Fruit fly (Drosophila melanogaster) whole organism, embryonic: Measurements from ENCODE around the gene scat.

Source experiments
- Antp ChIP-seq: fragments of 200-800 bp; sonication (Bioruptor generic); optimal IDR thresholded peaks from 3 replicates; lab custom pipeline; 2016; ENCODE audit warnings: missing biosample characterization, missing genetic modification characterization
- CG11247 ChIP-seq: fragments of 200-800 bp; sonication (Bioruptor generic); IDR thresholded peaks from 2 replicates; pipeline ENCODE4 v1.3.6; 2022; ENCODE audit warnings: missing biosample characterization, missing genetic modification characterization
- CG14050 ChIP-seq: fragments of 200-800 bp; sonication (Bioruptor generic); IDR thresholded peaks from 3 replicates; pipeline ENCODE4 v1.3.6; 2022; ENCODE audit warnings: missing biosample characterization, missing genetic modification characterization
- CG16815 ChIP-seq: fragments of 200-800 bp; sonication (Bioruptor generic); optimal IDR thresholded peaks from 3 replicates; lab custom pipeline; 2017; ENCODE audit warnings: missing biosample characterization, mild to moderate bottlenecking, missing genetic modification characterization
- CG17802 ChIP-seq: fragments of 200-800 bp; sonication (Bioruptor generic); optimal IDR thresholded peaks from 2 replicates; lab custom pipeline; 2018; ENCODE audit warnings: missing biosample characterization, mild to moderate bottlenecking, missing genetic modification characterization, moderate library complexity
- CG17829 ChIP-seq: fragments of 200-800 bp; optimal IDR thresholded peaks from 2 replicates; lab custom pipeline; 2019; ENCODE audit warnings: missing biosample characterization, mild to moderate bottlenecking, missing genetic modification characterization, moderate library complexity
- CG3065 ChIP-seq: fragments of 200-800 bp; sonication (Bioruptor generic); optimal IDR thresholded peaks from 2 replicates; lab custom pipeline; 2016; ENCODE audit warnings: missing biosample characterization, missing genetic modification characterization
- CG31224 ChIP-seq: fragments of 200-800 bp; sonication (Bioruptor generic); IDR thresholded peaks from 2 replicates; pipeline ENCODE4 v1.3.6; 2022; ENCODE audit warnings: missing biosample characterization, missing genetic modification characterization
- CG32767 ChIP-seq: fragments of 200-800 bp; sonication (Bioruptor generic); IDR thresholded peaks from 2 replicates; pipeline ENCODE4 v1.3.6; 2022; ENCODE audit warnings: missing biosample characterization, missing genetic modification characterization
- CG34224 ChIP-seq: fragments of 200-800 bp; sonication (Bioruptor generic); IDR thresholded peaks from 3 replicates; pipeline ENCODE4 v1.3.6; 2022; ENCODE audit warnings: missing biosample characterization, missing genetic modification characterization; ENCODE audit not compliant: partially characterized antibody
- CG3847 ChIP-seq: fragments of 200-800 bp; sonication (Bioruptor generic); IDR thresholded peaks from 2 replicates; pipeline ENCODE4 v1.3.6; 2022; ENCODE audit warnings: missing biosample characterization, missing genetic modification characterization
- CG3995 ChIP-seq: fragments of 200-800 bp; sonication (Bioruptor generic); optimal IDR thresholded peaks from 3 replicates; lab custom pipeline; 2016; ENCODE audit warnings: missing biosample characterization, missing genetic modification characterization
- CG4424 ChIP-seq: fragments of 200-800 bp; sonication (Bioruptor generic); optimal IDR thresholded peaks from 3 replicates; lab custom pipeline; 2016; ENCODE audit warnings: missing biosample characterization, missing genetic modification characterization
- CG6765 ChIP-seq: fragments of 200-800 bp; sonication (Bioruptor generic); optimal IDR thresholded peaks from 3 replicates; lab custom pipeline; 2017; ENCODE audit warnings: missing biosample characterization, mild to moderate bottlenecking, missing genetic modification characterization
- CG6854 ChIP-seq: fragments of 200-800 bp; sonication (Bioruptor generic); optimal IDR thresholded peaks from 3 replicates; lab custom pipeline; 2017; ENCODE audit warnings: missing biosample characterization, mild to moderate bottlenecking, missing genetic modification characterization
- CG7928 ChIP-seq: fragments of 200-800 bp; sonication (Bioruptor generic); optimal IDR thresholded peaks from 2 replicates; lab custom pipeline; 2017; ENCODE audit warnings: missing biosample characterization, mild to moderate bottlenecking, missing genetic modification characterization
- CG9609 ChIP-seq: fragments of 200-800 bp; sonication (Bioruptor generic); optimal IDR thresholded peaks from 3 replicates; lab custom pipeline; 2016; ENCODE audit warnings: missing biosample characterization, missing genetic modification characterization
- Dad ChIP-seq: fragments of 200-800 bp; sonication (Bioruptor generic); optimal IDR thresholded peaks from 3 replicates; lab custom pipeline; 2016; ENCODE audit warnings: missing biosample characterization, missing genetic modification characterization
- Dp ChIP-seq: fragments of 200-800 bp; sonication (Bioruptor generic); optimal IDR thresholded peaks from 2 replicates; lab custom pipeline; 2018; ENCODE audit warnings: missing biosample characterization, mild to moderate bottlenecking, missing genetic modification characterization, moderate library complexity
- Drgx ChIP-seq: fragments of 200-800 bp; sonication (Bioruptor generic); IDR thresholded peaks from 2 replicates; pipeline ENCODE4 v1.3.6; 2022; ENCODE audit warnings: missing biosample characterization, missing genetic modification characterization
- Elba2 ChIP-seq: fragments of 200-800 bp; sonication (Bioruptor generic); optimal IDR thresholded peaks from 3 replicates; lab custom pipeline; 2016; ENCODE audit warnings: missing biosample characterization, missing genetic modification characterization
- Gug ChIP-seq: fragments of 200-800 bp; sonication (Bioruptor generic); IDR thresholded peaks from 4 replicates; pipeline ENCODE4 v1.3.6; 2022; ENCODE audit warnings: missing biosample characterization, missing genetic modification characterization
- HLH4C ChIP-seq: fragments of 200-800 bp; sonication (Bioruptor generic); IDR thresholded peaks from 3 replicates; pipeline ENCODE4 v1.3.6; 2022; ENCODE audit warnings: missing biosample characterization, missing genetic modification characterization; ENCODE audit not compliant: partially characterized antibody
- Lhr ChIP-seq: fragments of 200-800 bp; sonication (Bioruptor generic); optimal IDR thresholded peaks from 3 replicates; lab custom pipeline; 2017; ENCODE audit warnings: mild to moderate bottlenecking, missing biosample characterization, missing genetic modification reagents, missing genetic modification characterization
- Med ChIP-seq: fragments of 200-800 bp; sonication (Bioruptor generic); peaks from one replicate; lab custom pipeline; 2016; ENCODE audit warnings: missing biosample characterization, missing genetic modification characterization, mild to moderate bottlenecking, inconsistent platforms, moderate library complexity
- NC2α ChIP-seq: fragments of 200-800 bp; sonication (Bioruptor generic); optimal IDR thresholded peaks from 2 replicates; lab custom pipeline; 2016; ENCODE audit warnings: missing biosample characterization, missing genetic modification characterization
- Poxn ChIP-seq: fragments of 200-800 bp; sonication (Bioruptor generic); IDR thresholded peaks from 2 replicates; pipeline ENCODE4 v1.3.6; 2022; ENCODE audit warnings: missing biosample characterization, missing genetic modification characterization
- Scr ChIP-seq: fragments of 200-800 bp; sonication (Bioruptor generic); IDR thresholded peaks from 2 replicates; pipeline ENCODE4 v1.3.6; 2022; ENCODE audit warnings: missing biosample characterization, missing genetic modification characterization; ENCODE audit not compliant: partially characterized antibody
- Ssrp ChIP-seq: fragments of 200-800 bp; sonication (Bioruptor generic); optimal IDR thresholded peaks from 2 replicates; lab custom pipeline; 2018; ENCODE audit warnings: missing biosample characterization, mild to moderate bottlenecking, missing genetic modification characterization, moderate library complexity
- Taf1 ChIP-seq: fragments of 200-800 bp; sonication (Bioruptor generic); IDR thresholded peaks from 2 replicates; pipeline ENCODE4 v1.3.6; 2022; ENCODE audit warnings: missing biosample characterization, missing genetic modification characterization
- amos ChIP-seq: fragments of 200-800 bp; sonication (Bioruptor generic); IDR thresholded peaks from 2 replicates; pipeline ENCODE4 v1.3.6; 2022; ENCODE audit warnings: missing biosample characterization, missing genetic modification characterization; ENCODE audit not compliant: partially characterized antibody
- ci ChIP-seq: fragments of 200-800 bp; sonication (Bioruptor generic); IDR thresholded peaks from 3 replicates; pipeline ENCODE4 v1.3.6; 2022; ENCODE audit warnings: missing biosample characterization, missing genetic modification characterization
- crp ChIP-seq, 2 experiments: fragments of 200-800 bp; sonication (Bioruptor generic); optimal IDR thresholded peaks; 2 replicates in 1 of 2; 3 replicates in 1 of 2; lab custom pipeline; 2017; ENCODE audit warnings: missing biosample characterization in 2 of 2, missing genetic modification characterization in 2 of 2, mild to moderate bottlenecking in 1 of 2, moderate library complexity in 1 of 2
- dm ChIP-seq: fragments of 200-800 bp; sonication (Bioruptor generic); optimal IDR thresholded peaks from 3 replicates; lab custom pipeline; 2016; ENCODE audit warnings: missing biosample characterization, missing genetic modification characterization
- exex ChIP-seq: fragments of 200-800 bp; sonication (Bioruptor generic); optimal IDR thresholded peaks from 4 replicates; lab custom pipeline; 2018; ENCODE audit warnings: missing biosample characterization, mild to moderate bottlenecking, missing genetic modification characterization, moderate library complexity
- fd96Cb ChIP-seq: fragments of 200-800 bp; sonication (Bioruptor generic); optimal IDR thresholded peaks from 2 replicates; lab custom pipeline; 2018; ENCODE audit warnings: missing biosample characterization, mild to moderate bottlenecking, missing genetic modification characterization, moderate library complexity
- gcm2 ChIP-seq: fragments of 200-800 bp; sonication (Bioruptor generic); optimal IDR thresholded peaks from 2 replicates; lab custom pipeline; 2016; ENCODE audit warnings: missing biosample characterization, missing genetic modification characterization
- hkb ChIP-seq, 2 experiments: fragments of 200-800 bp in 1 of 2; fragments of >200 bp in 1 of 2; sonication (Bioruptor generic) in 1 of 2; IDR thresholded peaks in 1 of 2; optimal IDR thresholded peaks in 1 of 2; 2 replicates each; pipeline versions ENCODE4 v1.3.6 to Lab custom; 2017 to 2022; ENCODE audit warnings: missing biosample characterization in 1 of 2, missing genetic modification characterization in 1 of 2
- kay ChIP-seq: fragments of 200-800 bp; sonication (Bioruptor generic); optimal IDR thresholded peaks from 2 replicates; lab custom pipeline; 2016; ENCODE audit warnings: missing biosample characterization, missing genetic modification characterization
- knrl ChIP-seq: fragments of 200-800 bp; sonication (Bioruptor generic); IDR thresholded peaks from 3 replicates; pipeline ENCODE4 v1.3.6; 2022; ENCODE audit warnings: missing biosample characterization, missing genetic modification characterization; ENCODE audit not compliant: partially characterized antibody
- lola ChIP-seq, 3 experiments: fragments of >200 bp in 2 of 3; fragments of 200-800 bp in 1 of 3; sonication (Bioruptor generic) in 1 of 3; optimal IDR thresholded peaks; 2 replicates each; lab custom pipeline; 2017 to 2019; ENCODE audit warnings: missing biosample characterization in 3 of 3, missing genetic modification characterization in 3 of 3, mild to moderate bottlenecking in 1 of 3, moderate library complexity in 1 of 3
- nmo ChIP-seq: fragments of 200-800 bp; sonication (Bioruptor generic); optimal IDR thresholded peaks from 2 replicates; lab custom pipeline; 2018; ENCODE audit warnings: missing biosample characterization, mild to moderate bottlenecking, missing genetic modification characterization, moderate library complexity
- sens ChIP-seq: fragments of 200-800 bp; sonication (Bioruptor generic); peaks from one replicate; lab custom pipeline; 2016; ENCODE audit warnings: missing biosample characterization, missing genetic modification characterization
- slou ChIP-seq: fragments of 200-800 bp; sonication (Bioruptor generic); optimal IDR thresholded peaks from 3 replicates; lab custom pipeline; 2016; ENCODE audit warnings: missing biosample characterization, missing genetic modification characterization
- tap ChIP-seq: fragments of 200-800 bp; optimal IDR thresholded peaks from 3 replicates; lab custom pipeline; 2019; ENCODE audit warnings: missing biosample characterization, mild to moderate bottlenecking, missing genetic modification characterization, moderate library complexity
- tna ChIP-seq: fragments of 200-800 bp; sonication (Bioruptor generic); IDR thresholded peaks from 2 replicates; pipeline ENCODE4 v1.3.6; 2022; ENCODE audit warnings: missing biosample characterization, missing genetic modification characterization; ENCODE audit not compliant: partially characterized antibody
- wdn ChIP-seq: fragments of 200-800 bp; sonication (Bioruptor generic); IDR thresholded peaks from 2 replicates; pipeline ENCODE4 v1.3.6; 2022; ENCODE audit warnings: missing biosample characterization, missing genetic modification characterization
- wek ChIP-seq: fragments of 200-800 bp; sonication (Bioruptor generic); optimal IDR thresholded peaks from 3 replicates; lab custom pipeline; 2018; ENCODE audit warnings: missing biosample characterization, mild to moderate bottlenecking, missing genetic modification characterization, moderate library complexity

scat gene

DNA sequence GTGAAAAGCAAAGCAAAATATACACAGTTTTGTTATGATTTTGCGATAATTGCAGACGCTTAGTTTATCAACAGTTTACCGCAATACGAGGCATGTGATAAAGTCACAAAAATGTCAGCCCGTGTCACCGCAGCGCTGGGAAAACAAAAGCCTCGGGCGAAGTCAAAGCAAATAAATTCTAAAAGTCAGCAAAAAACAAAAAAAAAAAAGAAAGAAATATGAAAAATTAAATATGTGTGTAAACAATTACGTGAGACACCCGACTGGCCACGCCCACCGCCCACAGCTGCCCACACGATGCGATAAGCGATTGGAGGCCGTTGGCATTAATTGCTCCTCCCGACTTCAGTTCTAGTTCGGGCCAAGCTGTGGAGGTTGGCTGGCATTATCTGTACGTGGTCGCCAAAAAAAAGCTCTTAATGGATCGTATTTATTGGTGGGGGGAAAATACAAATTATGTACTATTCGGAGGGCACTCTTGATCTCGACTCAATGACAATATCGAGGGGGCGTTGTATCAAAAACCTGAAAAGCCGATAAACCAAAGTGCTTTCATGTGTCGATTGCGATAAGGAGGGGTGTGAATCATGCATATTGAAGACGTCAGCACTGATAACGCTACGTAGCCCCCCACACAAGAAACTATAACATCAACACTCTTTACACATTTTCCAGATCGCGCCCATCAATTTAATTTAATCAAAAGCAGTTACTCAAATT, 28.3 kb downstream of the scat start (continued):
- 0 out of 3 replicates have a peak, but pooled peaks have one; percentile 10 for TF ChIP-seq CG34224 (GFP tag; lab: Robert Waterston, UW)
- TF ChIP-seq Drgx (GFP tag; lab: Robert Waterston, UW), result no peak
- peak; percentile 51 for TF ChIP-seq sens (GFP tag; lab: Kevin White, UChicago)
- no peak for TF ChIP-seq nmo (GFP tag; lab: Kevin White, UChicago)
- no peak for TF ChIP-seq CG11247 (GFP tag; lab: Robert Waterston, UW)
- no peak for TF ChIP-seq CG9609
- no peak for TF ChIP-seq Poxn (GFP tag; lab: Robert Waterston, UW)
- no peak for TF ChIP-seq CG7928 (GFP tag; lab: Kevin White, UChicago)
- TF ChIP-seq Taf1 (GFP tag; lab: Robert Waterston, UW), result no peak
- peak; percentile 35 for TF ChIP-seq CG3065 (GFP tag; lab: Kevin White, UChicago)
- TF ChIP-seq Dp (GFP tag; lab: Kevin White, UChicago), result no peak
- TF ChIP-seq Dad (GFP tag; lab: Kevin White, UChicago), result no peak
- TF ChIP-seq CG32767 (GFP tag; lab: Robert Waterston, UW), result no peak
- TF ChIP-seq gcm2 (GFP tag; lab: Kevin White, UChicago), result no peak
- TF ChIP-seq slou (GFP tag; lab: Kevin White, UChicago), result no peak

DNA sequence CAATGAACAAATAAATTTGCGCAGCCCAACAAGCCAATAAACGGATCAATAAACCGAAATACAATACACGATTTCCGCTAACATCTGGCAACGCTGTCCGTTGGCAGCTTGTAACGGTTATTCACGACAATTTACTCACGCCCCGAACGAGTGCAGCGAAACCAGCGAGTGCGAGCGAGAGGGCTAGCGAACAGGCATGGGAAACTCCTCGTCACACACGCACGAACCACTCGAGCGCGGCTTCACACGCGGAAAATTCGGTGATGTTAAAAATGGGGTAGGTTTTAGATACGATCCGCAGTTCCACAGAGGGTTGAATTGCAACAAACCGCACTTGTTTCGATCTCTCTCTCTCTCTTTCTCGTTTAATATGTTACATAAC, 28.9 kb downstream of the scat start:
- TF ChIP-seq Elba2 (GFP tag; lab: Kevin White, UChicago) (no peak), CG31224 (GFP tag; lab: Robert Waterston, UW) (no peak), kay (GFP tag; lab: Kevin White, UChicago) (no peak), dm (GFP tag; lab: Kevin White, UChicago) (peak; percentile 17), tna (GFP tag; lab: Robert Waterston, UW) (no peak), lola (GFP tag; optimal IDR thresholded peaks at IDR 0.05; lab: Kevin White, UChicago) (no peak), Gug (GFP tag; lab: Robert Waterston, UW) (no peak), Med (peak; percentile 36), CG4424 (no peak), wek (GFP tag; lab: Kevin White, UChicago) (no peak), Scr (GFP tag; lab: Robert Waterston, UW) (peak; percentile 19; the same call in 1 of the 2 replicates), CG6765 (no peak), knrl (GFP tag; lab: Robert Waterston, UW) (peak; percentile 44; the same call in 1 of the 3 replicates), NC2α (GFP tag; lab: Kevin White, UChicago) (no peak), fd96Cb (tag; lab: Kevin White, UChicago) (no peak), CG3995 (GFP tag; lab: Kevin White, UChicago) (no peak), CG17829 (tag; lab: Kevin White, UChicago) (peak; percentile 6), CG16815 (GFP tag; lab: Kevin White, UChicago) (no peak), Antp (GFP tag; lab: Kevin White, UChicago) (no peak), amos (peak; percentile 41), HLH4C (0 out of 3 replicates have a peak, but pooled peaks have one; percentile 26), exex (no peak), CG14050 (GFP tag; lab: Robert Waterston, UW) (no peak), crp (GFP tag; optimal IDR thresholded peaks at IDR 0.05; lab: Kevin White, UChicago) (no peak), CG3847 (GFP tag; lab: Robert Waterston, UW) (no peak), CG17802 (no peak), hkb (optimal IDR thresholded peaks at IDR 0.05; lab: Kevin White, UChicago) (no peak), hkb (GFP tag; IDR thresholded peaks at IDR 0.05; lab: Robert Waterston, UW) (peak; percentile 25; the same call in 1 of the 2 replicates), Lhr (GFP tag; lab: Kevin White, UChicago) (no peak), ci (GFP tag; lab: Robert Waterston, UW) (no peak), tap (tag; lab: Kevin White, UChicago) (no peak), wdn (GFP tag; lab: Robert Waterston, UW) (no peak), Ssrp (tag; lab: Kevin White, UChicago) (no peak), CG6854 (no peak)
